Fruit fly (Drosophila melanogaster) whole organism, embryonic: ENCODE results near the gene prg.

Source experiments
- BEAF-32 ChIP-seq: fragments of 200-800 bp; sonication (Bioruptor generic); optimal IDR thresholded peaks from 3 replicates; lab custom pipeline; 2017; ENCODE audit warnings: missing biosample characterization, missing genetic modification characterization, mild to moderate bottlenecking, moderate library complexity, missing genetic modification reagents
- Bdp1 ChIP-seq: fragments of 200-800 bp; sonication (Bioruptor generic); optimal IDR thresholded peaks from 3 replicates; lab custom pipeline; 2016; ENCODE audit warnings: missing biosample characterization, missing genetic modification characterization
- CG11723 ChIP-seq: fragments of 200-800 bp; sonication (Bioruptor generic); optimal IDR thresholded peaks from 2 replicates; lab custom pipeline; 2017; ENCODE audit warnings: missing biosample characterization, mild to moderate bottlenecking, missing genetic modification characterization
- CG2875 ChIP-seq: fragments of 200-800 bp; sonication (Bioruptor generic); optimal IDR thresholded peaks from 2 replicates; lab custom pipeline; 2017; ENCODE audit warnings: missing biosample characterization, mild to moderate bottlenecking, missing genetic modification characterization, missing genetic modification reagents
- CG30431 ChIP-seq: fragments of 200-800 bp; sonication (Bioruptor generic); optimal IDR thresholded peaks from 2 replicates; lab custom pipeline; 2017; ENCODE audit warnings: missing biosample characterization, missing genetic modification characterization
- CG3163 ChIP-seq: fragments of 200-800 bp; sonication (Bioruptor generic); optimal IDR thresholded peaks from 3 replicates; lab custom pipeline; 2016; ENCODE audit warnings: missing biosample characterization, missing genetic modification characterization
- CG3838 ChIP-seq: fragments of 200-800 bp; sonication (Bioruptor generic); optimal IDR thresholded peaks from 3 replicates; lab custom pipeline; 2016; ENCODE audit warnings: missing biosample characterization, missing genetic modification characterization
- CG4328 ChIP-seq: fragments of 200-800 bp; sonication (Bioruptor generic); optimal IDR thresholded peaks from 3 replicates; lab custom pipeline; 2017; ENCODE audit warnings: missing biosample characterization, missing genetic modification reagents, missing genetic modification characterization
- CG4707 ChIP-seq: fragments of 200-800 bp; sonication (Bioruptor generic); optimal IDR thresholded peaks from 2 replicates; lab custom pipeline; 2018; ENCODE audit warnings: missing biosample characterization, mild to moderate bottlenecking, missing genetic modification characterization, moderate library complexity
- CG6175 ChIP-seq: fragments of 200-800 bp; sonication (Bioruptor generic); IDR thresholded peaks from 3 replicates; pipeline ENCODE4 v1.3.6; 2022; ENCODE audit warnings: missing biosample characterization, missing genetic modification characterization
- CG6765 ChIP-seq: fragments of 200-800 bp; sonication (Bioruptor generic); optimal IDR thresholded peaks from 3 replicates; lab custom pipeline; 2017; ENCODE audit warnings: missing biosample characterization, mild to moderate bottlenecking, missing genetic modification characterization
- CG6791 ChIP-seq: fragments of 200-800 bp; sonication (Bioruptor generic); IDR thresholded peaks from 3 replicates; pipeline ENCODE4 v1.3.6; 2022; ENCODE audit warnings: missing biosample characterization, missing genetic modification characterization; ENCODE audit not compliant: partially characterized antibody
- CG7839 ChIP-seq: fragments of 200-800 bp; sonication (Bioruptor generic); optimal IDR thresholded peaks from 3 replicates; lab custom pipeline; 2018; ENCODE audit warnings: missing biosample characterization, mild to moderate bottlenecking, missing genetic modification characterization, moderate library complexity
- CG8944 ChIP-seq: fragments of 200-800 bp; sonication (Bioruptor generic); optimal IDR thresholded peaks from 3 replicates; lab custom pipeline; 2016; ENCODE audit warnings: missing biosample characterization, missing genetic modification characterization
- CG9437 ChIP-seq: fragments of 200-800 bp; sonication (Bioruptor generic); optimal IDR thresholded peaks from 2 replicates; lab custom pipeline; 2018; ENCODE audit warnings: missing biosample characterization, mild to moderate bottlenecking, missing genetic modification characterization
- CTCF ChIP-seq: fragments of 200-800 bp; sonication (Bioruptor generic); optimal IDR thresholded peaks from 2 replicates; lab custom pipeline; 2017; ENCODE audit warnings: missing biosample characterization, mild to moderate bottlenecking, missing genetic modification characterization, moderate library complexity
- D ChIP-seq, 2 experiments: fragments of 200-800 bp in 1 of 2; fragments of >200 bp in 1 of 2; sonication (Bioruptor generic) in 1 of 2; optimal IDR thresholded peaks; 2 replicates in 1 of 2; 3 replicates in 1 of 2; lab custom pipeline; 2017; ENCODE audit warnings: mild to moderate bottlenecking in 1 of 2, missing biosample characterization in 1 of 2, missing genetic modification characterization in 1 of 2, missing genetic modification reagents in 1 of 2
- Gug ChIP-seq: fragments of 200-800 bp; sonication (Bioruptor generic); IDR thresholded peaks from 4 replicates; pipeline ENCODE4 v1.3.6; 2022; ENCODE audit warnings: missing biosample characterization, missing genetic modification characterization
- HLHmδ ChIP-seq: fragments of 200-800 bp; sonication (Bioruptor generic); optimal IDR thresholded peaks from 2 replicates; lab custom pipeline; 2018; ENCODE audit warnings: missing biosample characterization, mild to moderate bottlenecking, missing genetic modification characterization, moderate library complexity
- Hand ChIP-seq: fragments of 200-800 bp; sonication (Bioruptor generic); optimal IDR thresholded peaks from 2 replicates; lab custom pipeline; 2017; ENCODE audit warnings: mild to moderate bottlenecking, missing biosample characterization, missing genetic modification reagents, missing genetic modification characterization
- Hr78 ChIP-seq, 2 experiments: fragments of 200-800 bp in 1 of 2; fragments of >200 bp in 1 of 2; sonication (Bioruptor generic) in 1 of 2; optimal IDR thresholded peaks; 2 replicates each; lab custom pipeline; 2017 to 2019; ENCODE audit warnings: missing biosample characterization in 2 of 2, missing genetic modification characterization in 2 of 2, mild to moderate bottlenecking in 1 of 2, moderate library complexity in 1 of 2
- Hsf ChIP-seq: fragments of 200-800 bp; sonication (Bioruptor generic); optimal IDR thresholded peaks from 3 replicates; lab custom pipeline; 2016; ENCODE audit warnings: missing biosample characterization, missing genetic modification characterization
- MTF-1 ChIP-seq: fragments of 200-800 bp; sonication (Bioruptor generic); optimal IDR thresholded peaks from 2 replicates; lab custom pipeline; 2018; ENCODE audit warnings: missing biosample characterization, mild to moderate bottlenecking, missing genetic modification characterization, borderline replicate concordance
- Myb ChIP-seq: fragments of 200-800 bp; sonication (Bioruptor generic); optimal IDR thresholded peaks from 2 replicates; lab custom pipeline; 2016; ENCODE audit warnings: missing biosample characterization, missing genetic modification characterization
- NC2β ChIP-seq: fragments of 200-800 bp; sonication (Bioruptor generic); optimal IDR thresholded peaks from 2 replicates; lab custom pipeline; 2016; ENCODE audit warnings: missing biosample characterization, missing genetic modification characterization
- PHDP ChIP-seq: fragments of 200-800 bp; sonication (Bioruptor generic); optimal IDR thresholded peaks from 3 replicates; lab custom pipeline; 2018; ENCODE audit warnings: missing biosample characterization, mild to moderate bottlenecking, missing genetic modification characterization, moderate library complexity
- Ptx1 ChIP-seq: fragments of 200-800 bp; sonication (Bioruptor generic); IDR thresholded peaks from 2 replicates; pipeline ENCODE4 v1.3.6; 2022; ENCODE audit warnings: missing biosample characterization, missing genetic modification characterization
- TFAM ChIP-seq: fragments of 200-800 bp; sonication (Bioruptor generic); optimal IDR thresholded peaks from 2 replicates; lab custom pipeline; 2017; ENCODE audit warnings: missing biosample characterization, missing genetic modification characterization, inconsistent platforms
- ab ChIP-seq: fragments of 200-800 bp; sonication (Bioruptor generic); optimal IDR thresholded peaks from 2 replicates; lab custom pipeline; 2016; ENCODE audit warnings: missing biosample characterization, missing genetic modification characterization
- amos ChIP-seq: fragments of 200-800 bp; sonication (Bioruptor generic); IDR thresholded peaks from 2 replicates; pipeline ENCODE4 v1.3.6; 2022; ENCODE audit warnings: missing biosample characterization, missing genetic modification characterization; ENCODE audit not compliant: partially characterized antibody
- ara ChIP-seq: fragments of 200-800 bp; sonication (Bioruptor generic); IDR thresholded peaks from 2 replicates; pipeline ENCODE4 v1.3.6; 2022; ENCODE audit warnings: missing biosample characterization, missing genetic modification characterization
- cad ChIP-seq: fragments of >200 bp; optimal IDR thresholded peaks from 2 replicates; lab custom pipeline; 2017; ENCODE audit warnings: missing biosample characterization, missing genetic modification characterization
- cg ChIP-seq: fragments of 200-800 bp; sonication (Bioruptor generic); optimal IDR thresholded peaks from 3 replicates; lab custom pipeline; 2019; ENCODE audit warnings: missing biosample characterization, mild to moderate bottlenecking, missing genetic modification characterization, moderate library complexity
- chinmo ChIP-seq: fragments of 200-800 bp; sonication (Bioruptor generic); IDR thresholded peaks from 4 replicates; pipeline ENCODE4 v1.3.6; 2022; ENCODE audit warnings: missing biosample characterization, missing genetic modification characterization; ENCODE audit not compliant: partially characterized antibody
- crc ChIP-seq: fragments of 200-800 bp; sonication (Bioruptor generic); optimal IDR thresholded peaks from 2 replicates; lab custom pipeline; 2016; ENCODE audit warnings: missing biosample characterization, missing genetic modification characterization
- fd3F ChIP-seq: fragments of 200-800 bp; sonication (Bioruptor generic); optimal IDR thresholded peaks from 2 replicates; lab custom pipeline; 2018; ENCODE audit warnings: missing biosample characterization, mild to moderate bottlenecking, missing genetic modification characterization, moderate library complexity
- gcm2 ChIP-seq: fragments of 200-800 bp; sonication (Bioruptor generic); optimal IDR thresholded peaks from 2 replicates; lab custom pipeline; 2016; ENCODE audit warnings: missing biosample characterization, missing genetic modification characterization
- gem ChIP-seq: fragments of 200-800 bp; sonication (Bioruptor generic); optimal IDR thresholded peaks from 2 replicates; lab custom pipeline; 2019; ENCODE audit warnings: missing biosample characterization, mild to moderate bottlenecking, missing genetic modification characterization, moderate library complexity
- gro ChIP-seq: fragments of 200-800 bp; sonication (Bioruptor generic); optimal IDR thresholded peaks from 2 replicates; lab custom pipeline; 2016; ENCODE audit warnings: missing biosample characterization, missing genetic modification characterization
- gsb ChIP-seq: fragments of 200-800 bp; sonication (Bioruptor generic); IDR thresholded peaks from 2 replicates; pipeline ENCODE4 v1.3.6; 2022; ENCODE audit warnings: missing biosample characterization, missing genetic modification characterization
- ham ChIP-seq: fragments of 200-800 bp; sonication (Bioruptor generic); IDR thresholded peaks from 2 replicates; pipeline ENCODE4 v1.3.6; 2022; ENCODE audit warnings: missing biosample characterization, missing genetic modification characterization
- jigr1 ChIP-seq: fragments of 200-800 bp; sonication (Bioruptor generic); IDR thresholded peaks from 3 replicates; pipeline ENCODE4 v1.3.6; 2022; ENCODE audit warnings: missing biosample characterization, missing genetic modification characterization
- kah ChIP-seq: fragments of 200-800 bp; sonication (Bioruptor generic); optimal IDR thresholded peaks from 2 replicates; lab custom pipeline; 2018; ENCODE audit warnings: missing biosample characterization, mild to moderate bottlenecking, missing genetic modification characterization
- nmo ChIP-seq: fragments of 200-800 bp; sonication (Bioruptor generic); optimal IDR thresholded peaks from 2 replicates; lab custom pipeline; 2018; ENCODE audit warnings: missing biosample characterization, mild to moderate bottlenecking, missing genetic modification characterization, moderate library complexity
- pros ChIP-seq: fragments of 200-800 bp; sonication (Bioruptor generic); optimal IDR thresholded peaks from 3 replicates; lab custom pipeline; 2019; ENCODE audit warnings: missing biosample characterization, mild to moderate bottlenecking, missing genetic modification characterization, moderate library complexity
- psq ChIP-seq: fragments of 200-800 bp; sonication (Bioruptor generic); optimal IDR thresholded peaks from 2 replicates; lab custom pipeline; 2017; ENCODE audit warnings: missing biosample characterization, missing genetic modification characterization
- repo ChIP-seq: fragments of 200-800 bp; sonication (Bioruptor generic); optimal IDR thresholded peaks from 2 replicates; lab custom pipeline; 2016; ENCODE audit warnings: missing biosample characterization, missing genetic modification characterization
- shn ChIP-seq: fragments of 200-800 bp; sonication (Bioruptor generic); optimal IDR thresholded peaks from 3 replicates; lab custom pipeline; 2016; ENCODE audit warnings: missing biosample characterization, missing genetic modification characterization
- slou ChIP-seq: fragments of 200-800 bp; sonication (Bioruptor generic); optimal IDR thresholded peaks from 3 replicates; lab custom pipeline; 2016; ENCODE audit warnings: missing biosample characterization, missing genetic modification characterization
- stwl ChIP-seq: fragments of 200-800 bp; sonication (Bioruptor generic); optimal IDR thresholded peaks from 3 replicates; lab custom pipeline; 2018; ENCODE audit warnings: missing biosample characterization, mild to moderate bottlenecking, missing genetic modification characterization, moderate library complexity
- tll ChIP-seq, 2 experiments: fragments of 200-800 bp in 1 of 2; fragments of >200 bp in 1 of 2; sonication (Bioruptor generic) in 1 of 2; optimal IDR thresholded peaks; 2 replicates each; lab custom pipeline; 2017 to 2019; ENCODE audit warnings: missing biosample characterization in 2 of 2, missing genetic modification characterization in 2 of 2, mild to moderate bottlenecking in 1 of 2, moderate library complexity in 1 of 2

prg gene

DNA sequence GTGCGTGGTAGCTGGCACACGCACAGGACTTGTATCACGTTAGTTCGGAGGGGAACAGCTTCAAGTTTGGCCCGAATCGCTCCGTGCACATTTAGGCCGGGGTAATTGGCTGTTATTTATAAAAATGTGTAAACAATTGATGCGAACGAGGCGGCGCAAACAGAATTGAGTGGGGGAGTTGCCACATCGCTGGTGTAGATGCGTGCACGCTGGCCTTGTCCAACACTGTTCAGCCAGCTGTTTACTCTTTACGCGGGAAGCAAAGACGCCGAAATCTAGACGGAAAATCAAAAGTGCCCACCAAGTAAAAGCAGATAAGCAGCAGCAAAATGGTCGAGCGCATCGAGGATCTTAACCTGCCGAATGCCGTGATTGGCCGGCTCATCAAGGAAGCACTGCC, 27.1 kb upstream of the prg start, which contains the start of the genes D12 and Chrac-14 (continued):
- TF ChIP-seq Hr78 (GFP tag; optimal IDR thresholded peaks at IDR 0.05; lab: Kevin White, UChicago) = no peak
- TF ChIP-seq cg (GFP tag; lab: Kevin White, UChicago) = no peak
- TF ChIP-seq CTCF (GFP tag; lab: Kevin White, UChicago) = no peak
- TF ChIP-seq nmo (GFP tag; lab: Kevin White, UChicago) = no peak
- TF ChIP-seq TFAM = no peak
- no peak for TF ChIP-seq CG4707 (GFP tag; lab: Kevin White, UChicago)
- peak; percentile 30; the same call in 1 of the 2 replicates for TF ChIP-seq amos (GFP tag; lab: Robert Waterston, UW)
- TF ChIP-seq PHDP (tag; lab: Kevin White, UChicago) = no peak
- TF ChIP-seq tll (GFP tag; optimal IDR thresholded peaks at IDR 0.05; lab: Kevin White, UChicago) = no peak
- TF ChIP-seq CG3163 (GFP tag; lab: Kevin White, UChicago) = no peak
- TF ChIP-seq gsb = no peak
- TF ChIP-seq repo = no peak
- peak; percentile 16 for TF ChIP-seq Bdp1
- no peak for TF ChIP-seq CG2875 (GFP tag; lab: Kevin White, UChicago)
- no peak for TF ChIP-seq slou (GFP tag; lab: Kevin White, UChicago)
- no peak for TF ChIP-seq pros (GFP tag; lab: Kevin White, UChicago)
- no peak for TF ChIP-seq CG7839 (tag; lab: Kevin White, UChicago)
- no peak for TF ChIP-seq gcm2 (GFP tag; lab: Kevin White, UChicago)
- TF ChIP-seq HLHmδ (GFP tag; lab: Kevin White, UChicago) = no peak
- TF ChIP-seq CG6175 (GFP tag; lab: Robert Waterston, UW) = no peak
- TF ChIP-seq jigr1 (GFP tag; lab: Robert Waterston, UW) = no peak
- TF ChIP-seq ab (GFP tag; lab: Kevin White, UChicago) = no peak
- no peak for TF ChIP-seq CG6765 (GFP tag; lab: Kevin White, UChicago)
- no peak for TF ChIP-seq CG30431 (GFP tag; lab: Kevin White, UChicago)
- no peak for TF ChIP-seq Ptx1
- no peak for TF ChIP-seq fd3F (GFP tag; lab: Kevin White, UChicago)
- TF ChIP-seq chinmo = 0 out of 4 replicates have a peak, but pooled peaks have one; percentile 10
- no peak for TF ChIP-seq Hsf (GFP tag; lab: Kevin White, UChicago)
- no peak for TF ChIP-seq CG3838 (GFP tag; lab: Kevin White, UChicago)
- TF ChIP-seq MTF-1 (GFP tag; lab: Kevin White, UChicago) = no peak
- TF ChIP-seq CG4328 (GFP tag; lab: Kevin White, UChicago) = no peak
- no peak for TF ChIP-seq CG9437 (GFP tag; lab: Kevin White, UChicago)
- peak; percentile 68 for TF ChIP-seq stwl (tag; lab: Kevin White, UChicago)
- TF ChIP-seq kah = no peak
- TF ChIP-seq ham (GFP tag; lab: Robert Waterston, UW) = no peak
- TF ChIP-seq CG11723 (GFP tag; lab: Kevin White, UChicago) = no peak
- peak; percentile 54 for TF ChIP-seq Myb (GFP tag; lab: Kevin White, UChicago)
- no peak for TF ChIP-seq gro
- TF ChIP-seq shn (GFP tag; lab: Kevin White, UChicago) = no peak
- no peak for TF ChIP-seq gem (tag; lab: Kevin White, UChicago)
- no peak for TF ChIP-seq D (optimal IDR thresholded peaks at IDR 0.05; lab: Kevin White, UChicago)
- TF ChIP-seq D (GFP tag; optimal IDR thresholded peaks at IDR 0.05; lab: Kevin White, UChicago) = no peak
- TF ChIP-seq Hand (GFP tag; lab: Kevin White, UChicago) = no peak
- no peak for TF ChIP-seq Gug (GFP tag; lab: Robert Waterston, UW)
- no peak for TF ChIP-seq crc (GFP tag; lab: Kevin White, UChicago)
- TF ChIP-seq NC2β (GFP tag; lab: Kevin White, UChicago) = peak; percentile 11
- no peak for TF ChIP-seq CG6791 (GFP tag; lab: Robert Waterston, UW)
- TF ChIP-seq psq = peak; percentile 8
- TF ChIP-seq cad (GFP tag; lab: Kevin White, UChicago) = no peak
- no peak for TF ChIP-seq CG8944
- no peak for TF ChIP-seq ara
- peak; percentile 26 for TF ChIP-seq BEAF-32 (GFP tag; lab: Kevin White, UChicago)
